Worm (Caenorhabditis elegans): Measurements from ENCODE around the gene C17H12.2.

DNA sequence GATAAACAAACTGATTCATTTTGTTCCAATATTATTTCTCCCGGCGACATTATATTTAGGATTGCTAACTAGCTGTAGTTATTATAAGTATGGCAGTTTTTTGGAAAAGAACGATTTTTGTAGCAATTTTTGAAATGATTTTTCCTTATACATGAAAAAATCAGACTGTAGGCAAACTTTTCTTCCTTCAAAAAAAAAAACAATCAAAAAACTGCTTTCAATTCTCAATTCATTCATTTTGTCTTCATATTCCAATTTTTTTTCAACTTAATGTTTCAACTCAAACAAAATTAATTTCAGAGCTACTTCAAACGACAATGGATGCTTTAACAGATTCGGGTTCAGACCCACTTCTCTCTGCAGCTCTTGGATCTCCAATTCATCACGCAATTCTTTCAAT, 21.5 kb upstream of the C17H12.2 start, which contains the start of gene ceh-48:
- no peak for TF ChIP-seq mab-5 (tag; optimal IDR thresholded peaks at IDR 0.05)
- TF ChIP-seq snpc-4 (tag; optimal IDR thresholded peaks at IDR 0.05) = no peak
- no peak for TF ChIP-seq nhr-28 (tag; optimal IDR thresholded peaks at IDR 0.05)
- no peak for TF ChIP-seq ham-2 (GFP tag; optimal IDR thresholded peaks at IDR 0.05)
- no peak for TF ChIP-seq unc-62 (GFP tag; optimal IDR thresholded peaks at IDR 0.05)
- TF ChIP-seq ces-1 (GFP tag; optimal IDR thresholded peaks at IDR 0.05) = no peak
- no peak for TF ChIP-seq lin-13 (tag; optimal IDR thresholded peaks at IDR 0.05)
- no peak for TF ChIP-seq unc-39 (tag; optimal IDR thresholded peaks at IDR 0.05)
- TF ChIP-seq drap-1 (GFP tag; optimal IDR thresholded peaks at IDR 0.05) = no peak
- no peak for TF ChIP-seq sptf-1 (tag; optimal IDR thresholded peaks at IDR 0.05)
- TF ChIP-seq elt-3 (tag; optimal IDR thresholded peaks at IDR 0.05) = no peak
- no peak for TF ChIP-seq nhr-12 (tag; optimal IDR thresholded peaks at IDR 0.05)
- TF ChIP-seq pha-4 (tag; optimal IDR thresholded peaks at IDR 0.05) = no peak
- TF ChIP-seq ztf-11 (tag; optimal IDR thresholded peaks at IDR 0.05) = no peak

All from whole organism, mixed stage, embryonic.